Worm (Caenorhabditis elegans) whole organism, L4 larva: ENCODE measurements around the gene T10G3.4.

ENCODE experiments used
- ctbp-1 ChIP-seq: fragments of 200-800 bp; sonication (Bioruptor generic); IDR thresholded peaks from 2 replicates; pipeline ENCODE4 v1.3.6; 2022; ENCODE audit warnings: missing genetic modification reagents, missing genetic modification characterization, missing compliant biosample characterization
- dmd-6 ChIP-seq: fragments of 200-800 bp; sonication (Bioruptor generic); IDR thresholded peaks from 2 replicates; pipeline ENCODE4 v1.3.6; 2022; ENCODE audit warnings: missing genetic modification reagents, missing genetic modification characterization, missing compliant biosample characterization
- hlh-11 ChIP-seq: fragments of 200-800 bp; sonication (Bioruptor generic); optimal IDR thresholded peaks from 2 replicates; lab custom pipeline; 2018; ENCODE audit warnings: mild to moderate bottlenecking, missing genetic modification characterization, missing compliant biosample characterization
- mep-1 ChIP-seq: fragments of 150-350 bp; sonication (generic microtip); optimal IDR thresholded peaks from 3 replicates; lab custom pipeline; 2014; ENCODE audit warnings: missing biosample characterization, missing genetic modification characterization
- mes-2 ChIP-seq: sonication (generic microtip); optimal IDR thresholded peaks from 2 replicates; lab custom pipeline; 2016; ENCODE audit warnings: missing genotype, mild to moderate bottlenecking, missing genetic modification characterization, missing compliant biosample characterization; ENCODE audit not compliant: poor library complexity, severe bottlenecking
- nhr-25 ChIP-seq: sonication (generic microtip); optimal IDR thresholded peaks from 2 replicates; lab custom pipeline; 2017; ENCODE audit warnings: missing genetic modification characterization, mild to moderate bottlenecking, missing compliant biosample characterization, antibody characterized with exemption, moderate library complexity, borderline replicate concordance; ENCODE audit not compliant: insufficient read depth
- pqm-1 ChIP-seq: sonication (generic microtip); optimal IDR thresholded peaks from 2 replicates; lab custom pipeline; 2017; ENCODE audit warnings: missing biosample characterization, missing genetic modification characterization
- saeg-2 ChIP-seq: fragments of 200-800 bp; sonication (Bioruptor generic); IDR thresholded peaks from 2 replicates; pipeline ENCODE4 v1.3.6; 2022; ENCODE audit warnings: missing genetic modification reagents, missing genetic modification characterization, missing compliant biosample characterization
- unc-62 ChIP-seq, 3 experiments: fragments of 150-350 bp in 1 of 3; sonication (generic microtip); optimal IDR thresholded peaks in 2 of 3; peaks in 1 of 3; 1 replicate in 1 of 3; 2 replicates in 2 of 3; lab custom pipeline; 2014 to 2017; ENCODE audit warnings: missing biosample characterization in 3 of 3, missing genetic modification characterization in 3 of 3, missing genetic modification reagents in 3 of 3, missing genotype in 1 of 3
- ztf-11 ChIP-seq: fragments of 150-350 bp; optimal IDR thresholded peaks from 2 replicates; lab custom pipeline; 2014; ENCODE audit warnings: missing biosample characterization, missing genetic modification characterization

DNA sequence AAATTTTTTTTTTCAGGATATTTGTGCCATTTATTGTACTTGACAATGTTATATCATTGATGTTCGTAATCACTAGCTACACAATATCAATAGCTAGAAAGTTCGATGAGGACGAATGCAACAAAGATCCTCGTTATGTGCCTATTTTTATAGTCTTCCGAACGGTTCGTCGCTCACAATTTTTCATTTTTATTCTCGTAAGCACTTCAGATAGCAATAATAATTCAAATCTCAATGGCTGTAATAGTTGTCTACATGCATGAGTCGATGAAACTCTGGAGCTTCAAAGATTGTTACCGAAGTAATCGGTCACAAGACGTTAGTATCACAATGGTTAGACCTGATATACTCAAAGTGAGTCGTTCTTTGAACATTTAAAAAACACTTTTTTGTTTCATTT is 44.9 kb upstream of the T10G3.4 start:
- peak; percentile 33 for TF ChIP-seq hlh-11 (tag; lab: Kevin White, UChicago)
- TF ChIP-seq ctbp-1 (GFP tag; lab: Robert Waterston, UW): no peak
- no peak for TF ChIP-seq pqm-1 (tag; lab: Kevin White, UChicago)
- no peak for TF ChIP-seq saeg-2 (GFP tag; lab: Robert Waterston, UW)
- no peak for TF ChIP-seq mes-2 (tag; lab: Kevin White, UChicago)
- TF ChIP-seq unc-62 (GFP tag; optimal IDR thresholded peaks at IDR 0.05 in 1 of 2; lab: Kevin White, UChicago): no peak
- no peak for TF ChIP-seq unc-62 (tag; optimal IDR thresholded peaks at IDR 0.05; lab: Kevin White, UChicago)
- TF ChIP-seq ztf-11 (tag; lab: Kevin White, UChicago): no peak
- no peak for TF ChIP-seq dmd-6 (GFP tag; lab: Robert Waterston, UW)
- TF ChIP-seq nhr-25 (tag; lab: Kevin White, UChicago): no peak
- TF ChIP-seq mep-1 (tag; lab: Kevin White, UChicago): peak; percentile 19
